Fruit fly (Drosophila melanogaster) whole organism, embryonic: ENCODE data around the gene CG17801.

Experiments
- Bgb ChIP-seq: fragments of 200-800 bp; sonication (Bioruptor generic); IDR thresholded peaks from 2 replicates; pipeline ENCODE4 v1.3.6; 2022; ENCODE audit warnings: missing biosample characterization, missing genetic modification characterization; ENCODE audit not compliant: partially characterized antibody
- CG11504 ChIP-seq: fragments of 200-800 bp; sonication (Bioruptor generic); optimal IDR thresholded peaks from 3 replicates; lab custom pipeline; 2019; ENCODE audit warnings: missing biosample characterization, mild to moderate bottlenecking, missing genetic modification characterization, moderate library complexity
- CG12236 ChIP-seq: fragments of 200-800 bp; sonication (Bioruptor generic); optimal IDR thresholded peaks from 2 replicates; lab custom pipeline; 2016; ENCODE audit warnings: missing biosample characterization, missing genetic modification characterization
- CG12299 ChIP-seq: fragments of 200-800 bp; sonication (Bioruptor generic); optimal IDR thresholded peaks from 2 replicates; lab custom pipeline; 2018; ENCODE audit warnings: missing biosample characterization, mild to moderate bottlenecking, missing genetic modification characterization
- CG15269 ChIP-seq: fragments of 200-800 bp; sonication (Bioruptor generic); optimal IDR thresholded peaks from 2 replicates; lab custom pipeline; 2018; ENCODE audit warnings: missing biosample characterization, mild to moderate bottlenecking, missing genetic modification characterization, moderate library complexity
- CG1602 ChIP-seq: fragments of 200-800 bp; sonication (Bioruptor generic); optimal IDR thresholded peaks from 3 replicates; lab custom pipeline; 2016; ENCODE audit warnings: missing biosample characterization, missing genetic modification characterization
- CG30403 ChIP-seq: fragments of 200-800 bp; sonication (Bioruptor generic); optimal IDR thresholded peaks from 3 replicates; lab custom pipeline; 2016; ENCODE audit warnings: missing biosample characterization, missing genetic modification characterization
- CG3281 ChIP-seq: fragments of 200-800 bp; sonication (Bioruptor generic); optimal IDR thresholded peaks from 3 replicates; lab custom pipeline; 2017; ENCODE audit warnings: missing biosample characterization, mild to moderate bottlenecking, missing genetic modification characterization
- CG4282 ChIP-seq: fragments of 200-800 bp; sonication (Bioruptor generic); optimal IDR thresholded peaks from 2 replicates; lab custom pipeline; 2016; ENCODE audit warnings: missing biosample characterization, missing genetic modification characterization
- CG4360 ChIP-seq: fragments of 200-800 bp; sonication (Bioruptor generic); IDR thresholded peaks from 2 replicates; pipeline ENCODE4 v1.3.6; 2022; ENCODE audit warnings: missing biosample characterization, missing genetic modification characterization
- CG43689 ChIP-seq: fragments of 200-800 bp; sonication (Bioruptor generic); IDR thresholded peaks from 2 replicates; pipeline ENCODE4 v1.3.6; 2022; ENCODE audit warnings: missing biosample characterization, missing genetic modification characterization
- CG4404 ChIP-seq: fragments of 200-800 bp; sonication (Bioruptor generic); IDR thresholded peaks from 2 replicates; pipeline ENCODE4 v1.3.6; 2022; ENCODE audit warnings: missing biosample characterization, missing genetic modification characterization
- CG5953 ChIP-seq: fragments of 200-800 bp; sonication (Bioruptor generic); IDR thresholded peaks from 2 replicates; pipeline ENCODE4 v1.3.6; 2022; ENCODE audit warnings: missing biosample characterization, missing genetic modification characterization
- CG6689 ChIP-seq: fragments of 200-800 bp; sonication (Bioruptor generic); IDR thresholded peaks from 2 replicates; pipeline ENCODE4 v1.3.6; 2022; ENCODE audit warnings: missing biosample characterization, missing genetic modification characterization
- CG7745 ChIP-seq: fragments of 200-800 bp; sonication (Bioruptor generic); optimal IDR thresholded peaks from 2 replicates; lab custom pipeline; 2018; ENCODE audit warnings: missing biosample characterization, mild to moderate bottlenecking, missing genetic modification characterization, moderate library complexity
- CG7786 ChIP-seq: fragments of 200-800 bp; sonication (Bioruptor generic); optimal IDR thresholded peaks from 2 replicates; lab custom pipeline; 2016; ENCODE audit warnings: missing biosample characterization, missing genetic modification characterization
- Dll ChIP-seq: fragments of 200-800 bp; sonication (Bioruptor generic); IDR thresholded peaks from 4 replicates; pipeline ENCODE4 v1.3.6; 2022; ENCODE audit warnings: missing biosample characterization, missing genetic modification characterization; ENCODE audit not compliant: partially characterized antibody
- ERR ChIP-seq: fragments of 200-800 bp; sonication (Bioruptor generic); optimal IDR thresholded peaks from 2 replicates; lab custom pipeline; 2016; ENCODE audit warnings: missing biosample characterization, missing genetic modification characterization
- Ets65A ChIP-seq: fragments of 200-800 bp; sonication (Bioruptor generic); peaks from one replicate; lab custom pipeline; 2016; ENCODE audit warnings: missing biosample characterization, missing genetic modification characterization
- H2.0 ChIP-seq: fragments of 200-800 bp; sonication (Bioruptor generic); IDR thresholded peaks from 2 replicates; pipeline ENCODE4 v1.3.6; 2022; ENCODE audit warnings: missing biosample characterization, missing genetic modification characterization
- Hand ChIP-seq: fragments of 200-800 bp; sonication (Bioruptor generic); optimal IDR thresholded peaks from 2 replicates; lab custom pipeline; 2017; ENCODE audit warnings: mild to moderate bottlenecking, missing biosample characterization, missing genetic modification reagents, missing genetic modification characterization
- Hey ChIP-seq: fragments of 200-800 bp; sonication (Bioruptor generic); optimal IDR thresholded peaks from 3 replicates; lab custom pipeline; 2018; ENCODE audit warnings: missing biosample characterization, mild to moderate bottlenecking, missing genetic modification characterization
- Lhr ChIP-seq: fragments of 200-800 bp; sonication (Bioruptor generic); optimal IDR thresholded peaks from 3 replicates; lab custom pipeline; 2017; ENCODE audit warnings: mild to moderate bottlenecking, missing biosample characterization, missing genetic modification reagents, missing genetic modification characterization
- Mes4 ChIP-seq: fragments of 200-800 bp; sonication (Bioruptor generic); optimal IDR thresholded peaks from 2 replicates; lab custom pipeline; 2016; ENCODE audit warnings: missing biosample characterization, missing genetic modification characterization
- Nf-YA ChIP-seq: fragments of 200-800 bp; sonication (Bioruptor generic); IDR thresholded peaks from 2 replicates; pipeline ENCODE4 v1.3.6; 2022; ENCODE audit warnings: missing biosample characterization, missing genetic modification characterization
- Scr ChIP-seq: fragments of 200-800 bp; sonication (Bioruptor generic); IDR thresholded peaks from 2 replicates; pipeline ENCODE4 v1.3.6; 2022; ENCODE audit warnings: missing biosample characterization, missing genetic modification characterization; ENCODE audit not compliant: partially characterized antibody
- Six4 ChIP-seq: fragments of 200-800 bp; sonication (Bioruptor generic); optimal IDR thresholded peaks from 2 replicates; lab custom pipeline; 2016; ENCODE audit warnings: missing biosample characterization, missing genetic modification characterization
- abd-A ChIP-seq: fragments of 200-800 bp; sonication (Bioruptor generic); optimal IDR thresholded peaks from 3 replicates; lab custom pipeline; 2019; ENCODE audit warnings: missing biosample characterization, mild to moderate bottlenecking, missing genetic modification characterization, moderate library complexity
- chn ChIP-seq: fragments of 200-800 bp; sonication (Bioruptor generic); optimal IDR thresholded peaks from 2 replicates; lab custom pipeline; 2016; ENCODE audit warnings: missing biosample characterization, missing genetic modification characterization
- croc ChIP-seq: fragments of 200-800 bp; sonication (Bioruptor generic); conservative IDR thresholded peaks from 3 replicates; pipeline ENCODE4 v1.3.6; 2022; ENCODE audit warnings: missing biosample characterization, missing genetic modification characterization
- da ChIP-seq: fragments of 200-800 bp; sonication (Bioruptor generic); optimal IDR thresholded peaks from 2 replicates; lab custom pipeline; 2016; ENCODE audit warnings: missing biosample characterization, missing genetic modification characterization
- dimm ChIP-seq: fragments of 200-800 bp; sonication (Bioruptor generic); IDR thresholded peaks from 2 replicates; pipeline ENCODE4 v1.3.6; 2022; ENCODE audit warnings: missing biosample characterization, missing genetic modification characterization
- emc ChIP-seq: fragments of 200-800 bp; sonication (Bioruptor generic); optimal IDR thresholded peaks from 2 replicates; lab custom pipeline; 2016; ENCODE audit warnings: missing biosample characterization, missing genetic modification characterization
- en ChIP-seq: fragments of 200-800 bp; sonication (Bioruptor generic); optimal IDR thresholded peaks from 2 replicates; lab custom pipeline; 2016; ENCODE audit warnings: missing biosample characterization, missing genetic modification characterization
- gt ChIP-seq: fragments of 200-800 bp; sonication (Bioruptor generic); IDR thresholded peaks from 2 replicates; pipeline ENCODE4 v1.3.6; 2022; ENCODE audit warnings: missing biosample characterization, missing genetic modification characterization
- jigr1 ChIP-seq: fragments of 200-800 bp; sonication (Bioruptor generic); IDR thresholded peaks from 3 replicates; pipeline ENCODE4 v1.3.6; 2022; ENCODE audit warnings: missing biosample characterization, missing genetic modification characterization
- ken ChIP-seq: fragments of 200-800 bp; sonication (Bioruptor generic); IDR thresholded peaks from 3 replicates; pipeline ENCODE4 v1.3.6; 2022; ENCODE audit warnings: missing biosample characterization, missing genetic modification characterization
- lilli ChIP-seq: fragments of 200-800 bp; sonication (Bioruptor generic); optimal IDR thresholded peaks from 3 replicates; lab custom pipeline; 2016; ENCODE audit warnings: missing biosample characterization, missing genetic modification characterization
- luna ChIP-seq: fragments of 200-800 bp; sonication (Bioruptor generic); optimal IDR thresholded peaks from 2 replicates; lab custom pipeline; 2016; ENCODE audit warnings: missing biosample characterization, missing genetic modification characterization
- maf-S ChIP-seq: fragments of 200-800 bp; sonication (Bioruptor generic); optimal IDR thresholded peaks from 2 replicates; lab custom pipeline; 2016; ENCODE audit warnings: missing biosample characterization, missing genetic modification characterization
- mam ChIP-seq: fragments of 200-800 bp; sonication (Bioruptor generic); optimal IDR thresholded peaks from 3 replicates; lab custom pipeline; 2016; ENCODE audit warnings: missing biosample characterization, missing genetic modification characterization
- nmo ChIP-seq: fragments of 200-800 bp; sonication (Bioruptor generic); optimal IDR thresholded peaks from 2 replicates; lab custom pipeline; 2018; ENCODE audit warnings: missing biosample characterization, mild to moderate bottlenecking, missing genetic modification characterization, moderate library complexity
- org-1 ChIP-seq: fragments of 200-800 bp; sonication (Bioruptor generic); optimal IDR thresholded peaks from 2 replicates; lab custom pipeline; 2017; ENCODE audit warnings: missing biosample characterization, missing genetic modification characterization
- pnt ChIP-seq: fragments of 200-800 bp; sonication (Bioruptor generic); optimal IDR thresholded peaks from 3 replicates; lab custom pipeline; 2016; ENCODE audit warnings: missing biosample characterization, missing genetic modification characterization
- prd ChIP-seq, 3 experiments: fragments of >200 bp in 2 of 3; fragments of 200-800 bp in 1 of 3; sonication (Bioruptor generic) in 1 of 3; optimal IDR thresholded peaks in 2 of 3; IDR thresholded peaks in 1 of 3; 2 replicates in 2 of 3; 3 replicates in 1 of 3; pipeline versions ENCODE4 v1.3.6 to Lab custom; 2017 to 2022; ENCODE audit warnings: missing biosample characterization in 1 of 3, missing genetic modification characterization in 1 of 3
- row ChIP-seq: fragments of 200-800 bp; sonication (Bioruptor generic); IDR thresholded peaks from 3 replicates; pipeline ENCODE4 v1.3.6; 2022; ENCODE audit warnings: missing biosample characterization, missing genetic modification characterization
- so ChIP-seq: fragments of 200-800 bp; sonication (Bioruptor generic); IDR thresholded peaks from 3 replicates; pipeline ENCODE4 v1.3.6; 2022; ENCODE audit warnings: missing biosample characterization, missing genetic modification characterization
- tgo ChIP-seq: fragments of 200-800 bp; sonication (Bioruptor generic); IDR thresholded peaks from 3 replicates; pipeline ENCODE4 v1.3.6; 2022; ENCODE audit warnings: missing biosample characterization, missing genetic modification characterization
- trem ChIP-seq: fragments of 200-800 bp; optimal IDR thresholded peaks from 3 replicates; lab custom pipeline; 2019; ENCODE audit warnings: missing biosample characterization, mild to moderate bottlenecking, missing genetic modification characterization, moderate library complexity
- trh ChIP-seq: fragments of 200-800 bp; sonication (Bioruptor generic); optimal IDR thresholded peaks from 2 replicates; lab custom pipeline; 2016; ENCODE audit warnings: missing biosample characterization, missing genetic modification characterization
- vvl ChIP-seq: fragments of 200-800 bp; sonication (Bioruptor generic); IDR thresholded peaks from 2 replicates; pipeline ENCODE4 v1.3.6; 2022; ENCODE audit warnings: missing biosample characterization, missing genetic modification characterization
- zf30C ChIP-seq: fragments of 200-800 bp; sonication (Bioruptor generic); optimal IDR thresholded peaks from 3 replicates; lab custom pipeline; 2018; ENCODE audit warnings: missing biosample characterization, mild to moderate bottlenecking, missing genetic modification characterization
- zfh2 ChIP-seq: fragments of 200-800 bp; sonication (Bioruptor generic); optimal IDR thresholded peaks from 2 replicates; lab custom pipeline; 2016; ENCODE audit warnings: missing biosample characterization, missing genetic modification characterization

Gene CG17801

dm6 chr3R:17818803-17819202 lies 11.9 kb upstream of the CG17801 start (continued):
- TF ChIP-seq trem (no peak), CG12299 (tag; lab: Kevin White, UChicago) (no peak), mam (GFP tag; lab: Kevin White, UChicago) (peak; percentile 31), gt (no peak), jigr1 (no peak), croc (GFP tag; lab: Robert Waterston, UW) (no peak), emc (GFP tag; lab: Kevin White, UChicago) (no peak), en (GFP tag; lab: Kevin White, UChicago) (no peak), CG6689 (0 out of 2 replicates have a peak, but pooled peaks have one; percentile 10), CG43689 (GFP tag; lab: Robert Waterston, UW) (no peak), vvl (GFP tag; lab: Robert Waterston, UW) (peak; percentile 41), zf30C (GFP tag; lab: Kevin White, UChicago) (no peak), Dll (no peak), H2.0 (GFP tag; lab: Robert Waterston, UW) (no peak), Bgb (GFP tag; lab: Robert Waterston, UW) (no peak), CG5953 (GFP tag; lab: Robert Waterston, UW) (no peak), Mes4 (no peak), Ets65A (GFP tag; lab: Kevin White, UChicago) (peak; percentile 10), da (GFP tag; lab: Kevin White, UChicago) (no peak), CG3281 (GFP tag; lab: Kevin White, UChicago) (peak; percentile 17), pnt (no peak), prd (optimal IDR thresholded peaks at IDR 0.05; lab: Kevin White, UChicago) (no peak), prd (GFP tag; IDR thresholded peaks at IDR 0.05; lab: Robert Waterston, UW) (no peak), CG7786 (GFP tag; lab: Kevin White, UChicago) (no peak), CG15269 (tag; lab: Kevin White, UChicago) (peak; percentile 44), ken (GFP tag; lab: Robert Waterston, UW) (no peak), Hand (peak; percentile 44), Six4 (no peak), luna (GFP tag; lab: Kevin White, UChicago) (no peak), CG4282 (GFP tag; lab: Kevin White, UChicago) (no peak), row (GFP tag; lab: Robert Waterston, UW) (peak; percentile 48; the same call in 1 of the 3 replicates), lilli (GFP tag; lab: Kevin White, UChicago) (peak; percentile 42), ERR (GFP tag; lab: Kevin White, UChicago) (no peak), Scr (GFP tag; lab: Robert Waterston, UW) (no peak), CG11504 (tag; lab: Kevin White, UChicago) (peak; percentile 13), Nf-YA (GFP tag; lab: Robert Waterston, UW) (no peak), org-1 (GFP tag; lab: Kevin White, UChicago) (no peak), zfh2 (GFP tag; lab: Kevin White, UChicago) (no peak), CG12236 (GFP tag; lab: Kevin White, UChicago) (no peak), CG7745 (tag; lab: Kevin White, UChicago) (no peak), so (GFP tag; lab: Robert Waterston, UW) (no peak), dimm (GFP tag; lab: Robert Waterston, UW) (no peak), abd-A (tag; lab: Kevin White, UChicago) (no peak), Hey (tag; lab: Kevin White, UChicago) (no peak), trh (GFP tag; lab: Kevin White, UChicago) (no peak), CG1602 (no peak), CG30403 (GFP tag; lab: Kevin White, UChicago) (peak; percentile 28), CG4360 (no peak), CG4404 (GFP tag; lab: Robert Waterston, UW) (no peak), nmo (GFP tag; lab: Kevin White, UChicago) (no peak), maf-S (peak; percentile 2), Lhr (GFP tag; lab: Kevin White, UChicago) (no peak), tgo (no peak), chn (GFP tag; lab: Kevin White, UChicago) (no peak)
